Worm (Caenorhabditis elegans) whole organism, mixed stage, embryonic: Measurements from ENCODE around the gene ttll-12.

Experiments
- M03D4.4 ChIP-seq: sonication (generic microtip); optimal IDR thresholded peaks from 2 replicates; lab custom pipeline; 2017; ENCODE audit warnings: mild to moderate bottlenecking, missing genetic modification characterization, missing compliant biosample characterization
- bed-3 ChIP-seq: fragments of 200-800 bp; sonication (Bioruptor generic); optimal IDR thresholded peaks from 3 replicates; lab custom pipeline; 2018; ENCODE audit warnings: mild to moderate bottlenecking, missing genetic modification characterization, moderate library complexity, missing compliant biosample characterization
- blmp-1 ChIP-seq: fragments of 150-350 bp; optimal IDR thresholded peaks from 2 replicates; lab custom pipeline; 2014; ENCODE audit warnings: missing biosample characterization, missing genetic modification characterization
- ceh-39 ChIP-seq: fragments of 150-350 bp; optimal IDR thresholded peaks from 2 replicates; lab custom pipeline; 2014; ENCODE audit warnings: missing biosample characterization, missing genetic modification characterization
- ceh-43 ChIP-seq: fragments of 200-800 bp; sonication (Bioruptor generic); optimal IDR thresholded peaks from 2 replicates; lab custom pipeline; 2018; ENCODE audit warnings: mild to moderate bottlenecking, missing genetic modification characterization, moderate library complexity, missing compliant biosample characterization
- ces-1 ChIP-seq: fragments of 150-350 bp; optimal IDR thresholded peaks from 2 replicates; lab custom pipeline; 2014; ENCODE audit warnings: missing biosample characterization, missing genetic modification reagents, missing genetic modification characterization
- cnd-1 ChIP-seq: fragments of 200-800 bp; sonication (Bioruptor generic); optimal IDR thresholded peaks from 2 replicates; lab custom pipeline; 2018; ENCODE audit warnings: mild to moderate bottlenecking, missing genetic modification characterization, missing compliant biosample characterization
- drap-1 ChIP-seq: fragments of 200-800 bp; sonication (Bioruptor generic); optimal IDR thresholded peaks from 3 replicates; lab custom pipeline; 2018; ENCODE audit warnings: mild to moderate bottlenecking, missing genetic modification characterization, missing compliant biosample characterization
- elt-1 ChIP-seq: sonication (generic microtip); optimal IDR thresholded peaks from 2 replicates; lab custom pipeline; 2017; ENCODE audit warnings: missing genetic modification characterization, mild to moderate bottlenecking, missing compliant biosample characterization, antibody characterized with exemption, moderate library complexity, borderline replicate concordance; ENCODE audit not compliant: insufficient read depth
- elt-3 ChIP-seq: fragments of 150-350 bp; optimal IDR thresholded peaks from 2 replicates; lab custom pipeline; 2014; ENCODE audit warnings: missing biosample characterization, missing genetic modification characterization
- flh-1 ChIP-seq: fragments of 200-800 bp; sonication (Bioruptor generic); optimal IDR thresholded peaks from 2 replicates; lab custom pipeline; 2018; ENCODE audit warnings: mild to moderate bottlenecking, missing genetic modification characterization, moderate library complexity, missing compliant biosample characterization
- ham-2 ChIP-seq: fragments of 200-800 bp; sonication (Bioruptor generic); optimal IDR thresholded peaks from 2 replicates; lab custom pipeline; 2018; ENCODE audit warnings: mild to moderate bottlenecking, missing genetic modification characterization, missing compliant biosample characterization
- lin-13 ChIP-seq: fragments of 150-350 bp; optimal IDR thresholded peaks from 2 replicates; lab custom pipeline; 2014; ENCODE audit warnings: missing biosample characterization, missing genetic modification characterization
- lin-32 ChIP-seq: fragments of 200-800 bp; sonication (Bioruptor generic); optimal IDR thresholded peaks from 2 replicates; lab custom pipeline; 2018; ENCODE audit warnings: mild to moderate bottlenecking, missing genetic modification characterization, missing compliant biosample characterization
- lsy-2 ChIP-seq: fragments of 150-350 bp; optimal IDR thresholded peaks from 2 replicates; lab custom pipeline; 2014; ENCODE audit warnings: missing biosample characterization, missing genetic modification characterization
- mab-5 ChIP-seq: fragments of 150-350 bp; optimal IDR thresholded peaks from 2 replicates; lab custom pipeline; 2014; ENCODE audit warnings: missing biosample characterization, missing genetic modification characterization
- mep-1 ChIP-seq: fragments of 150-350 bp; optimal IDR thresholded peaks from 2 replicates; lab custom pipeline; 2017; ENCODE audit warnings: missing biosample characterization, missing genetic modification reagents, missing genetic modification characterization, inconsistent platforms
- mls-2 ChIP-seq: sonication (generic microtip); optimal IDR thresholded peaks from 2 replicates; lab custom pipeline; 2016; ENCODE audit warnings: mild to moderate bottlenecking, missing genetic modification characterization, moderate library complexity, missing compliant biosample characterization
- nhr-12 ChIP-seq: fragments of 150-350 bp; optimal IDR thresholded peaks from 2 replicates; lab custom pipeline; 2014; ENCODE audit warnings: missing biosample characterization, missing genetic modification characterization
- nhr-2 ChIP-seq: fragments of 150-350 bp; optimal IDR thresholded peaks from 2 replicates; lab custom pipeline; 2014; ENCODE audit warnings: missing biosample characterization, missing genetic modification characterization
- nhr-237 ChIP-seq: fragments of 150-350 bp; optimal IDR thresholded peaks from 2 replicates; lab custom pipeline; 2014; ENCODE audit warnings: missing biosample characterization, missing genetic modification characterization
- nhr-28 ChIP-seq: fragments of 150-350 bp; optimal IDR thresholded peaks from 2 replicates; lab custom pipeline; 2014; ENCODE audit warnings: missing biosample characterization, missing genetic modification characterization
- nhr-76 ChIP-seq: sonication (generic microtip); optimal IDR thresholded peaks from 2 replicates; lab custom pipeline; 2017; ENCODE audit warnings: missing biosample characterization, missing genetic modification characterization
- pha-4 ChIP-seq: fragments of 150-350 bp; optimal IDR thresholded peaks from 2 replicates; lab custom pipeline; 2018; ENCODE audit warnings: missing biosample characterization, missing genetic modification reagents, missing genetic modification characterization
- sem-2 ChIP-seq: fragments of 200-800 bp; sonication (Bioruptor generic); optimal IDR thresholded peaks from 2 replicates; lab custom pipeline; 2018; ENCODE audit warnings: mild to moderate bottlenecking, missing genetic modification characterization, missing compliant biosample characterization
- snpc-4 ChIP-seq: fragments of 150-350 bp; optimal IDR thresholded peaks from 2 replicates; lab custom pipeline; 2014; ENCODE audit warnings: missing biosample characterization, missing genetic modification characterization
- tbx-8 ChIP-seq: fragments of 200-800 bp; sonication (Bioruptor generic); optimal IDR thresholded peaks from 2 replicates; lab custom pipeline; 2018; ENCODE audit warnings: mild to moderate bottlenecking, missing genetic modification characterization, moderate library complexity, missing compliant biosample characterization
- unc-120 ChIP-seq: sonication (generic microtip); optimal IDR thresholded peaks from 2 replicates; lab custom pipeline; 2017; ENCODE audit warnings: missing genetic modification characterization, missing compliant biosample characterization; ENCODE audit not compliant: poor library complexity, severe bottlenecking
- unc-39 ChIP-seq: fragments of 150-350 bp; optimal IDR thresholded peaks from 2 replicates; lab custom pipeline; 2014; ENCODE audit warnings: missing biosample characterization, missing genetic modification characterization
- unc-62 ChIP-seq: fragments of 150-350 bp; optimal IDR thresholded peaks from 2 replicates; lab custom pipeline; 2014; ENCODE audit warnings: missing biosample characterization, missing genetic modification reagents, missing genetic modification characterization
- ztf-11 ChIP-seq: fragments of 150-350 bp; optimal IDR thresholded peaks from 2 replicates; lab custom pipeline; 2014; ENCODE audit warnings: missing biosample characterization, missing genetic modification characterization

ttll-12 gene

ce11 chrII:9374807-9375206 lies 36.0 kb downstream of the ttll-12 start, which contains the start of gene C06C3.12:
Gene C06C3.12 (plus strand): TSS chrII:9375107.
- TF ChIP-seq mls-2 (tag; lab: Kevin White, UChicago) (no peak), ztf-11 (tag; lab: Kevin White, UChicago) (no peak), M03D4.4 (tag; lab: Kevin White, UChicago) (no peak), unc-120 (tag; lab: Kevin White, UChicago) (no peak), nhr-237 (tag; lab: Kevin White, UChicago) (no peak), ceh-43 (GFP tag; lab: Kevin White, UChicago) (no peak), mab-5 (tag; lab: Kevin White, UChicago) (no peak), elt-3 (tag; lab: Kevin White, UChicago) (no peak), unc-39 (tag; lab: Kevin White, UChicago) (no peak), nhr-12 (tag; lab: Kevin White, UChicago) (no peak), ham-2 (GFP tag; lab: Kevin White, UChicago) (no peak), nhr-76 (tag; lab: Kevin White, UChicago) (no peak), mep-1 (tag; lab: Kevin White, UChicago) (no peak), elt-1 (tag; lab: Kevin White, UChicago) (no peak), nhr-28 (no peak), lin-13 (tag; lab: Kevin White, UChicago) (no peak), lsy-2 (tag; lab: Kevin White, UChicago) (no peak), snpc-4 (no peak), pha-4 (tag; lab: Kevin White, UChicago) (no peak)

ce11 chrII:9377158-9377557 lies 38.4 kb downstream of the ttll-12 start, which contains the start of gene C06C3.10:
Gene C06C3.10 (minus strand): TSS chrII:9377258.
- no peak for TF ChIP-seq nhr-28
- TF ChIP-seq ceh-43 (GFP tag; lab: Kevin White, UChicago): no peak
- TF ChIP-seq unc-62: no peak
- TF ChIP-seq ces-1 (GFP tag; lab: Kevin White, UChicago): no peak
- TF ChIP-seq tbx-8: no peak
- TF ChIP-seq unc-120 (tag; lab: Kevin White, UChicago): no peak
- TF ChIP-seq ztf-11 (tag; lab: Kevin White, UChicago): no peak
- no peak for TF ChIP-seq ham-2 (GFP tag; lab: Kevin White, UChicago)
- no peak for TF ChIP-seq nhr-2 (tag; lab: Kevin White, UChicago)
- TF ChIP-seq elt-3 (tag; lab: Kevin White, UChicago): no peak
- no peak for TF ChIP-seq lsy-2 (tag; lab: Kevin White, UChicago)
- no peak for TF ChIP-seq mab-5 (tag; lab: Kevin White, UChicago)
- no peak for TF ChIP-seq snpc-4
- no peak for TF ChIP-seq sem-2 (GFP tag; lab: Kevin White, UChicago)
- no peak for TF ChIP-seq pha-4 (tag; lab: Kevin White, UChicago)
- TF ChIP-seq nhr-76 (tag; lab: Kevin White, UChicago): no peak
- no peak for TF ChIP-seq elt-1 (tag; lab: Kevin White, UChicago)
- no peak for TF ChIP-seq flh-1 (GFP tag; lab: Kevin White, UChicago)
- no peak for TF ChIP-seq nhr-237 (tag; lab: Kevin White, UChicago)
- no peak for TF ChIP-seq cnd-1 (tag; lab: Kevin White, UChicago)

ce11 chrII:9378174-9378573 lies 39.4 kb downstream of the ttll-12 start:
- TF ChIP-seq unc-39 (tag; lab: Kevin White, UChicago) (no peak), ces-1 (GFP tag; lab: Kevin White, UChicago) (no peak), unc-120 (tag; lab: Kevin White, UChicago) (no peak), nhr-2 (tag; lab: Kevin White, UChicago) (no peak), flh-1 (GFP tag; lab: Kevin White, UChicago) (no peak), lsy-2 (tag; lab: Kevin White, UChicago) (no peak), blmp-1 (tag; lab: Kevin White, UChicago) (no peak)
- TF ChIP-seq, all 35 proteins: peak for 0

ce11 chrII:9379796-9380195 lies 41.0 kb downstream of the ttll-12 start, which contains the start of gene srh-48:
Gene srh-48 (plus strand): TSS chrII:9380096.
- TF ChIP-seq pha-4 (tag; lab: Kevin White, UChicago): no peak
- TF ChIP-seq ceh-39 (tag; lab: Kevin White, UChicago): no peak
- TF ChIP-seq nhr-28: no peak
- TF ChIP-seq flh-1 (GFP tag; lab: Kevin White, UChicago): no peak
- no peak for TF ChIP-seq nhr-76 (tag; lab: Kevin White, UChicago)
- no peak for TF ChIP-seq lin-32
- no peak for TF ChIP-seq ham-2 (GFP tag; lab: Kevin White, UChicago)
- no peak for TF ChIP-seq ces-1 (GFP tag; lab: Kevin White, UChicago)
- TF ChIP-seq drap-1 (GFP tag; lab: Kevin White, UChicago): no peak
- no peak for TF ChIP-seq bed-3 (GFP tag; lab: Kevin White, UChicago)
